Worm (Caenorhabditis elegans) whole organism, L4/young adult: ENCODE results near the gene spr-3.

Experiments used
- W03F9.2 ChIP-seq: fragments of 150-350 bp; optimal IDR thresholded peaks from 2 replicates; lab custom pipeline; 2014; ENCODE audit warnings: missing biosample characterization, missing genetic modification characterization
- dao-5 ChIP-seq: sonication (generic microtip); optimal IDR thresholded peaks from 2 replicates; lab custom pipeline; 2016; ENCODE audit warnings: missing genotype, missing genetic modification characterization, moderate library complexity, missing compliant biosample characterization
- him-1 ChIP-seq: sonication (generic microtip); optimal IDR thresholded peaks from 2 replicates; lab custom pipeline; 2016; ENCODE audit warnings: missing genotype, missing genetic modification reagents, missing genetic modification characterization, missing compliant biosample characterization

The spr-3 gene

DNA sequence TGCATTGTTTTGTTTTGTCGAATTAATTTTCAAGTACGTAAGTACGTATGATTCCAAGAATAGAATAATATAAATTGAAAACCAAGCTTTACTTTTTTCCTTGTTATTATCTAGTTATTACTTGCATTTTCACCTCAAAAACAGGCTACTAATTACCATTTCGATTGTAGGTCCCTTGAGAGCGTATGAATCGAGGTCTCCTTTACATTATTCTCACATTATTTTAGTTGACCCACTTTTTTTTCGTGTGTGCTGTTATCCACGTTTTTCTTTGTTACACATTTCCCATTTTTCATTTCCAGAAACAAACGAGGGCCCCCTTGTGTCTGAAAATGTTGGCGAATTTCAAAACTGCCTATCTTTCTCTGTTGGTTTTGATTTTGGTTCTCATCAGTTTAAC is 48.0 kb downstream of the spr-3 start, which contains the start of gene C05E11.6:
Gene C05E11.6, plus strand, starts transcription at position 301 of the 400 bp plus-strand sequence.
- no peak for TF ChIP-seq dao-5 (tag; lab: Kevin White, UChicago)
- no peak for TF ChIP-seq him-1 (tag; lab: Kevin White, UChicago)
- TF ChIP-seq W03F9.2 (tag; lab: Kevin White, UChicago), result no peak

DNA sequence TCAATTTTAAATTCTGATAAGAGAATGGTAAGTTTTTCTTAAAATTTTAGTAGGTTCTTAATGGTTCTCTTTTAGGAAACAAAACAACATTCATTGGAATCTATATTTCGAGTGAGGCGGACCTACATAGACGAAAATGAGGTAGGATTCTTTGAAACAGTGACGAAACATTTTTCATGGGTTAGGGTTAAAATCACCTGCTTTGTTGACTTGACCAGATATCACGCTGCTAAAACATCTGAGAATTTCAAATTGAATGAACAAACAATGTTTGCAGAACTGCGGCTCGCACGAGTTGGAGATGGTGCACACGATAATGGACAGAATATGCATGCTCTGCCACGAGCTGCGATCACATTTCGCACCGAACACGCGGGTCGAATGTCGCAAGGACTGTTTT is 48.4 kb downstream of the spr-3 start:
- TF ChIP-seq dao-5 (tag; lab: Kevin White, UChicago) (no peak), him-1 (tag; lab: Kevin White, UChicago) (no peak), W03F9.2 (tag; lab: Kevin White, UChicago) (no peak)

DNA sequence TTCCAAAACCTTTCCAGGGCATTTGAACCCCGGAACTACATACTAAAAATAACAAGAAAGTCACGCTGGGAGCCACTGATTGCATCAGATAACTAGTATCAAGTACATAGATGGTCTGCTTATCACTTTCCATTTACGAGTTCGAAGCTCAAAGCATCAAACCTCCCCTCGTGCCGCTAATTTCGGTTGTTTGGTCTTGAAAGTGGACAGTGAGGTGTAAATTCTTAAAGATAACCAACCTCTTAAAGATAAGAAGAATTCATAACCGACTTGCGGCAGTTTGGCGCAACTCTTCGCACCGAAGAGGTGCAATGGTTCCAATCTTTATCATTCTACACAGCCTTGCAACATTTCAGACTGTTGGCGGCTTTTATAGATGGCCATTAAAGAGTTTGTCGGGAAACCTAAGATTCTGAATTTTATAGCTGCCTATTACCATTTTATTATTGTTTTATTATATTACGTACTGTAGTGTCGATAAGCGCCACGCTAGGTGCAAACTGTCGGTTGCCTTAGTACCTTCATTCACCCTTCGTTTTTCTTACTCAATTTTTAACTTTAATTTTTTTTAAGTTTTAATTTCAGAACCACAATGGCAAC is 50.9 kb downstream of the spr-3 start, which contains the start of gene amt-4:
Gene amt-4, plus strand, starts transcription at position 586 of the 600 bp plus-strand sequence.
- TF ChIP-seq him-1 (tag; lab: Kevin White, UChicago), result no peak
- no peak for TF ChIP-seq dao-5 (tag; lab: Kevin White, UChicago)
- no peak for TF ChIP-seq W03F9.2 (tag; lab: Kevin White, UChicago)
